4 fruit fly cellular contexts compared by ENCODE assay signal in the genomic region with DNA sequence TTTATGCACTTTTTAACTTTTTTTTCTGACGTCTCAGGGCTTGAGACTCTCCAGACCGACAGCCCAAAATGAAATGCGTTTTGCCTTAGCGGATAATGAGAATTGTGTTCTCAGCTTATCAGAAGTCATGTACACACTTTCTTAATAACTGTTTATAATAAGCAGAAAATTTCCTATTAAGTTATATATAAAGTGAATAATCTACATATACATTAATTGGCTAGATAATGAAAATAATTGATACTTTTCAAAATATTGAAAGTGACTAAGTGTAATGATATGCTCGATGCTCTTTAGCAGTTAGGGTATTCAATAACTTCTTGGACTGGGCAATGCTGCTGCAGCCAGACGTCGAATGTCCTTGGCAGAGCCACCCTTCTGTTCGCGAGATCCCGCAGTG.
TF ChIP-seq lines count a peak whose summit lies in the region.

No protein-coding gene starts in this region.

- TF ChIP-seq CTCF in whole organism, embryonic (GFP tag; optimal IDR thresholded peaks at IDR 0.05; lab: Kevin White, UChicago) = no peak

TF ChIP-seq in whole organism, embryonic, 481 proteins besides CTCF, POLR2A, EP300 and RAD21:
- no peak for TF ChIP-seq CG4730 (GFP tag; IDR thresholded peaks at IDR 0.05; lab: Robert Waterston, UW)
- TF ChIP-seq D19A (tag; optimal IDR thresholded peaks at IDR 0.05; lab: Kevin White, UChicago) = peak; percentile 68

TF ChIP-seq in whole organism, prepupa, 60 proteins besides CTCF, POLR2A, EP300 and RAD21 (continues in another document):
- no peak for TF ChIP-seq OdsH (GFP tag; optimal IDR thresholded peaks at IDR 0.05; lab: Kevin White, UChicago)
- no peak for TF ChIP-seq CG8632 (GFP tag; optimal IDR thresholded peaks at IDR 0.05; lab: Kevin White, UChicago)
- TF ChIP-seq Met (GFP tag; optimal IDR thresholded peaks at IDR 0.05; lab: Kevin White, UChicago) = peak; percentile 6
- TF ChIP-seq CG4318 (GFP tag; optimal IDR thresholded peaks at IDR 0.05; lab: Kevin White, UChicago) = no peak
- TF ChIP-seq vri (GFP tag; optimal IDR thresholded peaks at IDR 0.05; lab: Kevin White, UChicago) = no peak
- no peak for TF ChIP-seq CG10631 (GFP tag; optimal IDR thresholded peaks at IDR 0.05; lab: Kevin White, UChicago)
- no peak for TF ChIP-seq Sox102F (GFP tag; optimal IDR thresholded peaks at IDR 0.05; lab: Kevin White, UChicago)
- no peak for TF ChIP-seq topi (GFP tag; optimal IDR thresholded peaks at IDR 0.05; lab: Kevin White, UChicago)
- TF ChIP-seq Smox (GFP tag; optimal IDR thresholded peaks at IDR 0.05; lab: Kevin White, UChicago) = peak; percentile 18
- TF ChIP-seq Hr38 (GFP tag; optimal IDR thresholded peaks at IDR 0.05; lab: Kevin White, UChicago) = no peak
- no peak for TF ChIP-seq Eip93F (GFP tag; optimal IDR thresholded peaks at IDR 0.05; lab: Kevin White, UChicago)
- TF ChIP-seq CG6808 (GFP tag; optimal IDR thresholded peaks at IDR 0.05; lab: Kevin White, UChicago) = no peak
- no peak for TF ChIP-seq ss (GFP tag; optimal IDR thresholded peaks at IDR 0.05; lab: Kevin White, UChicago)
- TF ChIP-seq Hr39 (GFP tag; optimal IDR thresholded peaks at IDR 0.05; lab: Kevin White, UChicago) = no peak
- TF ChIP-seq pdm3 (GFP tag; optimal IDR thresholded peaks at IDR 0.05; lab: Kevin White, UChicago) = no peak
- no peak for TF ChIP-seq CG11762 (GFP tag; optimal IDR thresholded peaks at IDR 0.05; lab: Kevin White, UChicago; ENCODE audit: insufficient read depth)
- TF ChIP-seq dsx (GFP tag; optimal IDR thresholded peaks at IDR 0.05; lab: Kevin White, UChicago; ENCODE audit: poor library complexity, severe bottlenecking) = no peak
- TF ChIP-seq CG32006 (GFP tag; optimal IDR thresholded peaks at IDR 0.05; lab: Kevin White, UChicago) = no peak
- no peak for TF ChIP-seq Lpt (GFP tag; optimal IDR thresholded peaks at IDR 0.05; lab: Kevin White, UChicago)
- TF ChIP-seq spab (GFP tag; optimal IDR thresholded peaks at IDR 0.05; lab: Kevin White, UChicago) = no peak
- no peak for TF ChIP-seq Sox15 (GFP tag; optimal IDR thresholded peaks at IDR 0.05; lab: Kevin White, UChicago)
- TF ChIP-seq salr (GFP tag; optimal IDR thresholded peaks at IDR 0.05; lab: Kevin White, UChicago) = no peak
- TF ChIP-seq Eip78C (GFP tag; lab: Kevin White, UChicago) = peak; percentile 55
- no peak for TF ChIP-seq CG11294 (GFP tag; IDR thresholded peaks at IDR 0.05; lab: Robert Waterston, UW)
- TF ChIP-seq CG1621 (tag; optimal IDR thresholded peaks at IDR 0.05; lab: Kevin White, UChicago) = no peak
- no peak for TF ChIP-seq CG31627 (GFP tag; optimal IDR thresholded peaks at IDR 0.05; lab: Kevin White, UChicago)
- TF ChIP-seq CG10669 (GFP tag; optimal IDR thresholded peaks at IDR 0.05; lab: Kevin White, UChicago) = peak; percentile 25
- peak; percentile 20 for TF ChIP-seq CG3032 (tag; optimal IDR thresholded peaks at IDR 0.05; lab: Kevin White, UChicago)
- no peak for TF ChIP-seq eg (GFP tag; IDR thresholded peaks at IDR 0.05; lab: Robert Waterston, UW)

TF ChIP-seq in whole organism, pupa, 21 proteins besides CTCF, POLR2A, EP300 and RAD21:
- TF ChIP-seq CG15710 (tag; optimal IDR thresholded peaks at IDR 0.05; lab: Kevin White, UChicago) (peak; percentile 36), CG8159 (tag; optimal IDR thresholded peaks at IDR 0.05; lab: Kevin White, UChicago) (peak; percentile 52), gl (tag; optimal IDR thresholded peaks at IDR 0.05; lab: Kevin White, UChicago) (no peak)

TF ChIP-seq in whole organism, wandering third instar larva, 38 proteins besides CTCF, POLR2A, EP300 and RAD21:
- TF ChIP-seq OdsH (GFP tag; optimal IDR thresholded peaks at IDR 0.05; lab: Kevin White, UChicago) = no peak
- TF ChIP-seq Dfd (GFP tag; optimal IDR thresholded peaks at IDR 0.05; lab: Kevin White, UChicago) = no peak
- TF ChIP-seq Rel (GFP tag; optimal IDR thresholded peaks at IDR 0.05; lab: Kevin White, UChicago) = no peak
- TF ChIP-seq Rel (tag; optimal IDR thresholded peaks at IDR 0.05; lab: Kevin White, UChicago) = no peak
- TF ChIP-seq Myc (optimal IDR thresholded peaks at IDR 0.05; lab: Kevin White, UChicago) = no peak
- TF ChIP-seq usp (GFP tag; optimal IDR thresholded peaks at IDR 0.05; lab: Kevin White, UChicago) = no peak
- peak; percentile 18 for TF ChIP-seq HLH106 (tag; optimal IDR thresholded peaks at IDR 0.05; lab: Kevin White, UChicago)
- TF ChIP-seq CG9705 (GFP tag; optimal IDR thresholded peaks at IDR 0.05; lab: Kevin White, UChicago) = no peak
- TF ChIP-seq fru (GFP tag; optimal IDR thresholded peaks at IDR 0.05; lab: Kevin White, UChicago) = peak; percentile 5
- TF ChIP-seq lola (GFP tag; optimal IDR thresholded peaks at IDR 0.05; lab: Kevin White, UChicago) = no peak
- no peak for TF ChIP-seq rgr (GFP tag; optimal IDR thresholded peaks at IDR 0.05; lab: Kevin White, UChicago)
